Fruit fly (Drosophila melanogaster) whole organism, embryonic: ENCODE data around the gene stops.

ENCODE experiments used
- Aef1 ChIP-seq: fragments of 200-800 bp; sonication (Bioruptor generic); IDR thresholded peaks from 3 replicates; pipeline ENCODE4 v1.3.6; 2022; ENCODE audit warnings: missing biosample characterization, missing genetic modification characterization
- Asciz ChIP-seq: fragments of 200-800 bp; sonication (Bioruptor generic); optimal IDR thresholded peaks from 2 replicates; lab custom pipeline; 2017; ENCODE audit warnings: missing biosample characterization, mild to moderate bottlenecking, missing genetic modification characterization, missing genetic modification reagents
- CG11456 ChIP-seq: fragments of 200-800 bp; sonication (Bioruptor generic); IDR thresholded peaks from 3 replicates; pipeline ENCODE4 v1.3.6; 2022; ENCODE audit warnings: missing biosample characterization, missing genetic modification characterization
- CG12236 ChIP-seq: fragments of 200-800 bp; sonication (Bioruptor generic); optimal IDR thresholded peaks from 2 replicates; lab custom pipeline; 2016; ENCODE audit warnings: missing biosample characterization, missing genetic modification characterization
- CG17612 ChIP-seq: fragments of 200-800 bp; sonication (Bioruptor generic); IDR thresholded peaks from 2 replicates; pipeline ENCODE4 v1.3.6; 2022; ENCODE audit warnings: missing biosample characterization, missing genetic modification characterization
- CG17829 ChIP-seq: fragments of 200-800 bp; optimal IDR thresholded peaks from 2 replicates; lab custom pipeline; 2019; ENCODE audit warnings: missing biosample characterization, mild to moderate bottlenecking, missing genetic modification characterization, moderate library complexity
- CG17912 ChIP-seq: fragments of 200-800 bp; sonication (Bioruptor generic); optimal IDR thresholded peaks from 2 replicates; lab custom pipeline; 2018; ENCODE audit warnings: missing biosample characterization, mild to moderate bottlenecking, missing genetic modification characterization
- CG18599 ChIP-seq: fragments of 200-800 bp; sonication (Bioruptor generic); optimal IDR thresholded peaks from 3 replicates; lab custom pipeline; 2017; ENCODE audit warnings: missing biosample characterization, missing genetic modification characterization, mild to moderate bottlenecking, moderate library complexity, missing genetic modification reagents
- CG34376 ChIP-seq: fragments of 200-800 bp; sonication (Bioruptor generic); optimal IDR thresholded peaks from 2 replicates; lab custom pipeline; 2018; ENCODE audit warnings: missing biosample characterization, mild to moderate bottlenecking, missing genetic modification characterization
- CG34422 ChIP-seq: fragments of 200-800 bp; sonication (Bioruptor generic); IDR thresholded peaks from 3 replicates; pipeline ENCODE4 v1.3.6; 2022; ENCODE audit warnings: missing biosample characterization, missing genetic modification characterization
- CG4360 ChIP-seq: fragments of 200-800 bp; sonication (Bioruptor generic); IDR thresholded peaks from 2 replicates; pipeline ENCODE4 v1.3.6; 2022; ENCODE audit warnings: missing biosample characterization, missing genetic modification characterization
- CG4617 ChIP-seq: fragments of 200-800 bp; sonication (Bioruptor generic); optimal IDR thresholded peaks from 3 replicates; lab custom pipeline; 2016; ENCODE audit warnings: missing biosample characterization, missing genetic modification characterization, borderline replicate concordance
- CG5180 ChIP-seq: fragments of 200-800 bp; sonication (Bioruptor generic); optimal IDR thresholded peaks from 3 replicates; lab custom pipeline; 2017; ENCODE audit warnings: missing biosample characterization, missing genetic modification characterization, mild to moderate bottlenecking, moderate library complexity, missing genetic modification reagents
- CG5245 ChIP-seq: fragments of 200-800 bp; sonication (Bioruptor generic); optimal IDR thresholded peaks from 3 replicates; lab custom pipeline; 2016; ENCODE audit warnings: missing biosample characterization, missing genetic modification characterization
- CG8290 ChIP-seq, 3 experiments: fragments of 200-800 bp; sonication (Bioruptor generic); optimal IDR thresholded peaks; 2 replicates each; lab custom pipeline; 2016 to 2019; ENCODE audit warnings: missing biosample characterization in 3 of 3, missing genetic modification characterization in 3 of 3, mild to moderate bottlenecking in 2 of 3, moderate library complexity in 1 of 3
- CG8388 ChIP-seq: fragments of 200-800 bp; sonication (Bioruptor generic); optimal IDR thresholded peaks from 2 replicates; lab custom pipeline; 2019; ENCODE audit warnings: missing biosample characterization, mild to moderate bottlenecking, missing genetic modification characterization, moderate library complexity
- CG9609 ChIP-seq: fragments of 200-800 bp; sonication (Bioruptor generic); optimal IDR thresholded peaks from 3 replicates; lab custom pipeline; 2016; ENCODE audit warnings: missing biosample characterization, missing genetic modification characterization
- CG9932 ChIP-seq: fragments of 200-800 bp; sonication (Bioruptor generic); IDR thresholded peaks from 2 replicates; pipeline ENCODE4 v1.3.6; 2022; ENCODE audit warnings: missing biosample characterization, missing genetic modification characterization
- Deaf1 ChIP-seq: fragments of 200-800 bp; optimal IDR thresholded peaks from 3 replicates; lab custom pipeline; 2019; ENCODE audit warnings: missing biosample characterization, mild to moderate bottlenecking, missing genetic modification characterization, moderate library complexity
- Hmr ChIP-seq: fragments of 200-800 bp; sonication (Bioruptor generic); optimal IDR thresholded peaks from 3 replicates; lab custom pipeline; 2017; ENCODE audit warnings: mild to moderate bottlenecking, missing biosample characterization, missing genetic modification reagents, missing genetic modification characterization
- Hr3 ChIP-seq: fragments of 200-800 bp; sonication (Bioruptor generic); optimal IDR thresholded peaks from 3 replicates; lab custom pipeline; 2016; ENCODE audit warnings: missing biosample characterization, missing genetic modification characterization
- Jarid2 ChIP-seq: fragments of 200-800 bp; sonication (Bioruptor generic); optimal IDR thresholded peaks from 3 replicates; lab custom pipeline; 2017; ENCODE audit warnings: mild to moderate bottlenecking, missing biosample characterization, missing genetic modification reagents, missing genetic modification characterization
- MESR4 ChIP-seq: fragments of 200-800 bp; sonication (Bioruptor generic); optimal IDR thresholded peaks from 2 replicates; lab custom pipeline; 2018; ENCODE audit warnings: missing biosample characterization, mild to moderate bottlenecking, missing genetic modification characterization, moderate library complexity
- NFAT ChIP-seq: fragments of 200-800 bp; sonication (Bioruptor generic); IDR thresholded peaks from 2 replicates; pipeline ENCODE4 v1.3.6; 2022; ENCODE audit warnings: missing biosample characterization, missing genetic modification characterization
- Scr ChIP-seq: fragments of 200-800 bp; sonication (Bioruptor generic); IDR thresholded peaks from 2 replicates; pipeline ENCODE4 v1.3.6; 2022; ENCODE audit warnings: missing biosample characterization, missing genetic modification characterization; ENCODE audit not compliant: partially characterized antibody
- Taf1 ChIP-seq: fragments of 200-800 bp; sonication (Bioruptor generic); IDR thresholded peaks from 2 replicates; pipeline ENCODE4 v1.3.6; 2022; ENCODE audit warnings: missing biosample characterization, missing genetic modification characterization
- Usf ChIP-seq: fragments of 200-800 bp; sonication (Bioruptor generic); optimal IDR thresholded peaks from 2 replicates; lab custom pipeline; 2017; ENCODE audit warnings: missing genotype, missing biosample characterization, missing genetic modification characterization
- Xrp1 ChIP-seq: fragments of 200-800 bp; sonication (Bioruptor generic); IDR thresholded peaks from 2 replicates; pipeline ENCODE4 v1.3.6; 2022; ENCODE audit warnings: missing biosample characterization, missing genetic modification characterization
- amos ChIP-seq: fragments of 200-800 bp; sonication (Bioruptor generic); IDR thresholded peaks from 2 replicates; pipeline ENCODE4 v1.3.6; 2022; ENCODE audit warnings: missing biosample characterization, missing genetic modification characterization; ENCODE audit not compliant: partially characterized antibody
- da ChIP-seq: fragments of 200-800 bp; sonication (Bioruptor generic); optimal IDR thresholded peaks from 2 replicates; lab custom pipeline; 2016; ENCODE audit warnings: missing biosample characterization, missing genetic modification characterization
- fd96Cb ChIP-seq: fragments of 200-800 bp; sonication (Bioruptor generic); optimal IDR thresholded peaks from 2 replicates; lab custom pipeline; 2018; ENCODE audit warnings: missing biosample characterization, mild to moderate bottlenecking, missing genetic modification characterization, moderate library complexity
- gcm ChIP-seq: fragments of 200-800 bp; sonication (Bioruptor generic); optimal IDR thresholded peaks from 2 replicates; lab custom pipeline; 2019; ENCODE audit warnings: missing biosample characterization, mild to moderate bottlenecking, missing genetic modification characterization, moderate library complexity
- grn ChIP-seq: fragments of 200-800 bp; sonication (Bioruptor generic); optimal IDR thresholded peaks from 3 replicates; lab custom pipeline; 2017; ENCODE audit warnings: missing biosample characterization, missing genetic modification characterization
- gt ChIP-seq: fragments of 200-800 bp; sonication (Bioruptor generic); IDR thresholded peaks from 2 replicates; pipeline ENCODE4 v1.3.6; 2022; ENCODE audit warnings: missing biosample characterization, missing genetic modification characterization
- ham ChIP-seq: fragments of 200-800 bp; sonication (Bioruptor generic); IDR thresholded peaks from 2 replicates; pipeline ENCODE4 v1.3.6; 2022; ENCODE audit warnings: missing biosample characterization, missing genetic modification characterization
- hkb ChIP-seq, 2 experiments: fragments of 200-800 bp in 1 of 2; fragments of >200 bp in 1 of 2; sonication (Bioruptor generic) in 1 of 2; IDR thresholded peaks in 1 of 2; optimal IDR thresholded peaks in 1 of 2; 2 replicates each; pipeline versions ENCODE4 v1.3.6 to Lab custom; 2017 to 2022; ENCODE audit warnings: missing biosample characterization in 1 of 2, missing genetic modification characterization in 1 of 2
- kah ChIP-seq: fragments of 200-800 bp; sonication (Bioruptor generic); optimal IDR thresholded peaks from 2 replicates; lab custom pipeline; 2018; ENCODE audit warnings: missing biosample characterization, mild to moderate bottlenecking, missing genetic modification characterization
- kni ChIP-seq: fragments of 200-800 bp; sonication (Bioruptor generic); optimal IDR thresholded peaks from 3 replicates; lab custom pipeline; 2017; ENCODE audit warnings: mild to moderate bottlenecking, missing biosample characterization, missing genetic modification reagents, missing genetic modification characterization
- lab ChIP-seq: fragments of 200-800 bp; sonication (Bioruptor generic); optimal IDR thresholded peaks from 3 replicates; lab custom pipeline; 2017; ENCODE audit warnings: missing biosample characterization, missing genetic modification characterization, mild to moderate bottlenecking, moderate library complexity, missing genetic modification reagents
- mld ChIP-seq: fragments of 200-800 bp; sonication (Bioruptor generic); IDR thresholded peaks from 3 replicates; pipeline ENCODE4 v1.3.6; 2022; ENCODE audit warnings: missing biosample characterization, missing genetic modification characterization; ENCODE audit not compliant: partially characterized antibody
- onecut ChIP-seq: fragments of 200-800 bp; sonication (Bioruptor generic); IDR thresholded peaks from 2 replicates; pipeline ENCODE4 v1.3.6; 2022; ENCODE audit warnings: missing biosample characterization, missing genetic modification characterization
- pan ChIP-seq, 4 experiments: fragments of >200 bp in 3 of 4; fragments of 200-800 bp in 1 of 4; sonication (Bioruptor generic) in 1 of 4; optimal IDR thresholded peaks in 3 of 4; IDR thresholded peaks in 1 of 4; 2 replicates each; pipeline versions ENCODE4 v1.3.6 to Lab custom; 2017 to 2022; ENCODE audit warnings: missing biosample characterization in 2 of 4, missing genetic modification characterization in 2 of 4, mixed read lengths in 1 of 4
- peb ChIP-seq: fragments of 200-800 bp; sonication (Bioruptor generic); IDR thresholded peaks from 2 replicates; pipeline ENCODE4 v1.3.6; 2022; ENCODE audit warnings: missing biosample characterization, missing genetic modification characterization
- pum ChIP-seq: fragments of 200-800 bp; sonication (Bioruptor generic); optimal IDR thresholded peaks from 2 replicates; lab custom pipeline; 2016; ENCODE audit warnings: missing biosample characterization, missing genetic modification characterization
- row ChIP-seq: fragments of 200-800 bp; sonication (Bioruptor generic); IDR thresholded peaks from 3 replicates; pipeline ENCODE4 v1.3.6; 2022; ENCODE audit warnings: missing biosample characterization, missing genetic modification characterization
- sd ChIP-seq: fragments of 200-800 bp; sonication (Bioruptor generic); optimal IDR thresholded peaks from 3 replicates; lab custom pipeline; 2018; ENCODE audit warnings: missing biosample characterization, mild to moderate bottlenecking, missing genetic modification characterization, moderate library complexity
- sens ChIP-seq: fragments of 200-800 bp; sonication (Bioruptor generic); peaks from one replicate; lab custom pipeline; 2016; ENCODE audit warnings: missing biosample characterization, missing genetic modification characterization
- stwl ChIP-seq: fragments of 200-800 bp; sonication (Bioruptor generic); optimal IDR thresholded peaks from 3 replicates; lab custom pipeline; 2018; ENCODE audit warnings: missing biosample characterization, mild to moderate bottlenecking, missing genetic modification characterization, moderate library complexity
- ttk ChIP-seq: fragments of 200-800 bp; sonication (Bioruptor generic); IDR thresholded peaks from 2 replicates; pipeline ENCODE4 v2.1.2; 2022; ENCODE audit warnings: missing biosample characterization, missing genetic modification characterization

stops gene

DNA sequence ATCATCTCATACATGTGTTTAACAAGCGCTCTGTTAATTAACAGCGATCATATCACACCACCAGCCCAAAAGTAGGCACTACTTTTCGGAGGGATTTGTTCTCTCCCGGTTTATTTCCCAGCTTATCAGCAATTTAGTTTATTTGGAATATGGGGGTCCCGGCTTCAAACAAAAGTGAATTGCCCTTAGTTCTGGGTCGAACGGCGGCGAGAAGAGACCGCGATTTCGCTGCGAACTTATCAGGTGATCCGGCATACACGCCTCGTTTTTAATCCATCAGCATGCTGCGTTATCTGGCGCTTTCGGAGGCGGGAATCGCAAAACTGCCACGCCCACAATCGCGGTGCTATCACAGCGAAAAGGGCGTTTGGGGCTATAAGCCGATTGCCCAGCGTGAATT lies 27.8 kb upstream of the stops start, which contains the start of gene CG1544 (continued):
- no peak for TF ChIP-seq CG17912
- no peak for TF ChIP-seq kni
- no peak for TF ChIP-seq CG17829
- no peak for TF ChIP-seq Xrp1 (GFP tag; lab: Robert Waterston, UW)
- TF ChIP-seq CG4617 (GFP tag; lab: Kevin White, UChicago), result no peak
- no peak for TF ChIP-seq Asciz (GFP tag; lab: Kevin White, UChicago)
- no peak for TF ChIP-seq CG11456
- TF ChIP-seq gt (GFP tag; lab: Robert Waterston, UW), result no peak
- no peak for TF ChIP-seq CG9932 (GFP tag; lab: Robert Waterston, UW)
- TF ChIP-seq ttk (GFP tag; lab: Robert Waterston, UW), result no peak
- peak; percentile 38 for TF ChIP-seq sens (GFP tag; lab: Kevin White, UChicago)
- TF ChIP-seq ham, result no peak
- no peak for TF ChIP-seq CG9609 (GFP tag; lab: Kevin White, UChicago)
- no peak for TF ChIP-seq Scr (GFP tag; lab: Robert Waterston, UW)
- peak; percentile 17 for TF ChIP-seq Hmr (GFP tag; lab: Kevin White, UChicago)
- no peak for TF ChIP-seq onecut (GFP tag; lab: Robert Waterston, UW)
- peak; percentile 32; the same call in 1 of the 3 replicates for TF ChIP-seq CG34422
- no peak for TF ChIP-seq peb
- peak; percentile 69 for TF ChIP-seq Jarid2 (GFP tag; lab: Kevin White, UChicago)
- TF ChIP-seq fd96Cb (tag; lab: Kevin White, UChicago), result no peak
- TF ChIP-seq da (GFP tag; lab: Kevin White, UChicago), result no peak
- TF ChIP-seq amos (GFP tag; lab: Robert Waterston, UW), result peak; percentile 34; the same call in 1 of the 2 replicates
- TF ChIP-seq Deaf1 (tag; lab: Kevin White, UChicago), result peak; percentile 21
- no peak for TF ChIP-seq sd
- TF ChIP-seq pan (optimal IDR thresholded peaks at IDR 0.05; lab: Kevin White, UChicago), result no peak
- peak in 1 of 2 experiments; percentile 7 for TF ChIP-seq pan (GFP tag; optimal IDR thresholded peaks at IDR 0.05 in 1 of 2, IDR thresholded peaks at IDR 0.05 in 1 of 2)
- 0 out of 2 replicates have a peak, but pooled peaks have one; percentile 23 for TF ChIP-seq CG4360
- peak; percentile 69 for TF ChIP-seq grn (GFP tag; lab: Kevin White, UChicago)
- TF ChIP-seq mld (GFP tag; lab: Robert Waterston, UW), result no peak
- TF ChIP-seq Hr3 (GFP tag; lab: Kevin White, UChicago), result no peak
- TF ChIP-seq CG8290 (GFP tag; optimal IDR thresholded peaks at IDR 0.05; lab: Kevin White, UChicago), result no peak
- peak in 1 of 2 experiments; percentile 52 for TF ChIP-seq CG8290 (tag; optimal IDR thresholded peaks at IDR 0.05; lab: Kevin White, UChicago)
- peak; percentile 89 for TF ChIP-seq CG5180
- peak; percentile 16; the same call in 1 of the 2 replicates for TF ChIP-seq NFAT (GFP tag; lab: Robert Waterston, UW)
- peak; percentile 65 for TF ChIP-seq gcm (GFP tag; lab: Kevin White, UChicago)
- TF ChIP-seq stwl (tag; lab: Kevin White, UChicago), result peak; percentile 32
- no peak for TF ChIP-seq CG12236
- no peak for TF ChIP-seq Aef1 (GFP tag; lab: Robert Waterston, UW)
- TF ChIP-seq MESR4 (GFP tag; lab: Kevin White, UChicago), result no peak
- peak; percentile 93 for TF ChIP-seq CG34376
- TF ChIP-seq row (GFP tag; lab: Robert Waterston, UW), result no peak
- TF ChIP-seq hkb (optimal IDR thresholded peaks at IDR 0.05; lab: Kevin White, UChicago), result no peak
- TF ChIP-seq hkb (GFP tag; IDR thresholded peaks at IDR 0.05; lab: Robert Waterston, UW), result peak; percentile 41; the same call in 1 of the 2 replicates
- TF ChIP-seq Taf1 (GFP tag; lab: Robert Waterston, UW), result no peak
- peak; percentile 12 for TF ChIP-seq lab (GFP tag; lab: Kevin White, UChicago)
- TF ChIP-seq CG8388 (GFP tag; lab: Kevin White, UChicago), result no peak
- no peak for TF ChIP-seq pum (GFP tag; lab: Kevin White, UChicago)
- peak; percentile 32 for TF ChIP-seq CG18599 (GFP tag; lab: Kevin White, UChicago)
- TF ChIP-seq kah (GFP tag; lab: Kevin White, UChicago), result no peak
- 0 out of 2 replicates have a peak, but pooled peaks have one; percentile 15 for TF ChIP-seq CG17612 (GFP tag; lab: Robert Waterston, UW)
- no peak for TF ChIP-seq CG5245 (GFP tag; lab: Kevin White, UChicago)
- TF ChIP-seq Usf (GFP tag; lab: Kevin White, UChicago), result no peak
